Worm (Caenorhabditis elegans): ENCODE measurements around the gene vps-16.

Gene vps-16

ce11 chrIII:6402810-6403209 is 30.2 kb upstream of the vps-16 start:
- TF ChIP-seq ets-7 (tag; optimal IDR thresholded peaks at IDR 0.05) = no peak
- TF ChIP-seq hmbx-1 (tag; optimal IDR thresholded peaks at IDR 0.05) = no peak
- no peak for TF ChIP-seq ceh-36 (tag; optimal IDR thresholded peaks at IDR 0.05)
- no peak for TF ChIP-seq tbx-37 (GFP tag; conservative IDR thresholded peaks at IDR 0.05)
- no peak for TF ChIP-seq tra-4 (tag; optimal IDR thresholded peaks at IDR 0.05)
- no peak for TF ChIP-seq B0310.2 (tag; optimal IDR thresholded peaks at IDR 0.05)
- TF ChIP-seq pes-1 (GFP tag; IDR thresholded peaks at IDR 0.05) = no peak

- TF ChIP-seq tra-4 (tag; optimal IDR thresholded peaks at IDR 0.05) (no peak), F13C5.2 (tag; optimal IDR thresholded peaks at IDR 0.05) (no peak), ama-1 (optimal IDR thresholded peaks at IDR 0.05) (no peak), hmg-4 (GFP tag; optimal IDR thresholded peaks at IDR 0.05) (no peak), sea-1 (GFP tag; conservative IDR thresholded peaks at IDR 0.05) (no peak), ets-7 (tag; optimal IDR thresholded peaks at IDR 0.05) (no peak), hmbx-1 (tag; optimal IDR thresholded peaks at IDR 0.05) (no peak), B0310.2 (tag; optimal IDR thresholded peaks at IDR 0.05) (no peak), pes-1 (GFP tag; IDR thresholded peaks at IDR 0.05) (no peak), aly-1 (tag; optimal IDR thresholded peaks at IDR 0.05) (no peak), scrt-1 (GFP tag; IDR thresholded peaks at IDR 0.05) (no peak), ceh-36 (tag; optimal IDR thresholded peaks at IDR 0.05) (no peak), ceh-13 (GFP tag; optimal IDR thresholded peaks at IDR 0.05) (no peak), hnd-1 (tag; optimal IDR thresholded peaks at IDR 0.05) (no peak), tbx-11 (GFP tag; IDR thresholded peaks at IDR 0.05) (no peak), tbx-37 (GFP tag; conservative IDR thresholded peaks at IDR 0.05) (no peak)
These were observed 27.9 kb upstream of the vps-16 start for ce11 chrIII:6405121-6405520.

ce11 chrIII:6406829-6407228 is 26.2 kb upstream of the vps-16 start, which contains the start of gene let-756:
let-756 (plus strand) TSS chrIII:6407129.
- TF ChIP-seq hmbx-1 (tag; optimal IDR thresholded peaks at IDR 0.05) = no peak
- no peak for TF ChIP-seq F13C5.2 (tag; optimal IDR thresholded peaks at IDR 0.05)
- no peak for TF ChIP-seq ama-1 (optimal IDR thresholded peaks at IDR 0.05)
- no peak for TF ChIP-seq aly-1 (tag; optimal IDR thresholded peaks at IDR 0.05)
- no peak for TF ChIP-seq tra-4 (tag; optimal IDR thresholded peaks at IDR 0.05)
- TF ChIP-seq B0310.2 (tag; optimal IDR thresholded peaks at IDR 0.05) = no peak
- no peak for TF ChIP-seq tbx-37 (GFP tag; conservative IDR thresholded peaks at IDR 0.05)
- TF ChIP-seq hnd-1 (tag; optimal IDR thresholded peaks at IDR 0.05) = no peak
- TF ChIP-seq sea-1 (GFP tag; conservative IDR thresholded peaks at IDR 0.05) = no peak
- no peak for TF ChIP-seq ceh-13 (GFP tag; optimal IDR thresholded peaks at IDR 0.05)
- no peak for TF ChIP-seq hmg-4 (GFP tag; optimal IDR thresholded peaks at IDR 0.05)
- TF ChIP-seq scrt-1 (GFP tag; IDR thresholded peaks at IDR 0.05) = no peak
- no peak for TF ChIP-seq flt-1 (GFP tag; IDR thresholded peaks at IDR 0.05)
- TF ChIP-seq ceh-36 (tag; optimal IDR thresholded peaks at IDR 0.05) = no peak
- TF ChIP-seq pes-1 (GFP tag; IDR thresholded peaks at IDR 0.05) = no peak
- no peak for TF ChIP-seq tbx-11 (GFP tag; IDR thresholded peaks at IDR 0.05)
- no peak for TF ChIP-seq ets-7 (tag; optimal IDR thresholded peaks at IDR 0.05)

ce11 chrIII:6411430-6411829 is 21.6 kb upstream of the vps-16 start:
- TF ChIP-seq aly-1 (tag; optimal IDR thresholded peaks at IDR 0.05) (no peak), sea-1 (GFP tag; conservative IDR thresholded peaks at IDR 0.05) (no peak), scrt-1 (GFP tag; IDR thresholded peaks at IDR 0.05) (no peak), hmbx-1 (tag; optimal IDR thresholded peaks at IDR 0.05) (no peak), tbx-11 (GFP tag; IDR thresholded peaks at IDR 0.05) (no peak), hnd-1 (tag; optimal IDR thresholded peaks at IDR 0.05) (no peak), tra-4 (tag; optimal IDR thresholded peaks at IDR 0.05) (no peak), hmg-4 (GFP tag; optimal IDR thresholded peaks at IDR 0.05) (no peak), F13C5.2 (tag; optimal IDR thresholded peaks at IDR 0.05) (no peak), B0310.2 (tag; optimal IDR thresholded peaks at IDR 0.05) (no peak), ceh-13 (GFP tag; optimal IDR thresholded peaks at IDR 0.05) (no peak), tbx-37 (GFP tag; conservative IDR thresholded peaks at IDR 0.05) (no peak), pes-1 (GFP tag; IDR thresholded peaks at IDR 0.05) (no peak), ama-1 (optimal IDR thresholded peaks at IDR 0.05) (no peak), ets-7 (tag; optimal IDR thresholded peaks at IDR 0.05) (no peak), flt-1 (GFP tag; IDR thresholded peaks at IDR 0.05) (no peak), ceh-36 (tag; optimal IDR thresholded peaks at IDR 0.05) (no peak)

ce11 chrIII:6411914-6412313 is 21.1 kb upstream of the vps-16 start, which contains the start of gene C05D11.5:
C05D11.5 (minus strand) TSS chrIII:6412014.
- TF ChIP-seq hmbx-1 (tag; optimal IDR thresholded peaks at IDR 0.05) (no peak), aly-1 (tag; optimal IDR thresholded peaks at IDR 0.05) (no peak), ets-7 (tag; optimal IDR thresholded peaks at IDR 0.05) (no peak)

ce11 chrIII:6415306-6415973 is 17.6 kb upstream of the vps-16 start, which contains the start of gene nas-4:
nas-4 (minus strand) TSS chrIII:6415656.
- TF ChIP-seq tra-4 (tag; optimal IDR thresholded peaks at IDR 0.05) = no peak
- no peak for TF ChIP-seq scrt-1 (GFP tag; IDR thresholded peaks at IDR 0.05)
- TF ChIP-seq ets-7 (tag; optimal IDR thresholded peaks at IDR 0.05) = no peak
- no peak for TF ChIP-seq F13C5.2 (tag; optimal IDR thresholded peaks at IDR 0.05)
- TF ChIP-seq pes-1 (GFP tag; IDR thresholded peaks at IDR 0.05) = no peak
- TF ChIP-seq sea-1 (GFP tag; conservative IDR thresholded peaks at IDR 0.05) = no peak
- TF ChIP-seq ceh-13 (GFP tag; optimal IDR thresholded peaks at IDR 0.05) = no peak
- no peak for TF ChIP-seq hmbx-1 (tag; optimal IDR thresholded peaks at IDR 0.05)
- no peak for TF ChIP-seq aly-1 (tag; optimal IDR thresholded peaks at IDR 0.05)

ce11 chrIII:6418254-6418653 is 14.8 kb upstream of the vps-16 start:
- TF ChIP-seq tbx-11 (GFP tag; IDR thresholded peaks at IDR 0.05) (no peak), sea-1 (GFP tag; conservative IDR thresholded peaks at IDR 0.05) (no peak), ets-7 (tag; optimal IDR thresholded peaks at IDR 0.05) (no peak)

All from whole organism, early embryonic.